Worm (Caenorhabditis elegans) whole organism, L3 larva: ENCODE measurements around the gene sssh-1.

Experiments used
- ceh-9 ChIP-seq: sonication (generic microtip); optimal IDR thresholded peaks from 2 replicates; lab custom pipeline; 2018; ENCODE audit warnings: missing biosample characterization, missing genetic modification characterization
- pha-4 ChIP-seq: fragments of 150-350 bp; optimal IDR thresholded peaks from 2 replicates; lab custom pipeline; 2014; ENCODE audit warnings: missing biosample characterization, missing genetic modification reagents, missing genetic modification characterization
- sea-2 ChIP-seq: fragments of 150-350 bp; sonication (generic microtip); optimal IDR thresholded peaks from 4 replicates; lab custom pipeline; 2014; ENCODE audit warnings: missing biosample characterization, missing genetic modification reagents, missing genetic modification characterization
- unc-39 ChIP-seq: sonication (generic microtip); optimal IDR thresholded peaks from 4 replicates; lab custom pipeline; 2017; ENCODE audit warnings: missing biosample characterization, missing genetic modification characterization

ce11 chrX:14898205-14898604 is 22.4 kb downstream of the sssh-1 start, which contains the start of gene lips-8:
- TF ChIP-seq pha-4 (tag; lab: Kevin White, UChicago), result no peak
- no peak for TF ChIP-seq unc-39 (tag; lab: Kevin White, UChicago)
- TF ChIP-seq sea-2 (GFP tag; lab: Kevin White, UChicago), result no peak
- no peak for TF ChIP-seq ceh-9 (tag; lab: Kevin White, UChicago)
